Worm (Caenorhabditis elegans): ENCODE data around the gene alg-1.
A peak's percentile ranks its signal among the peaks of the same experiment; 100 is the strongest.

The alg-1 gene

DNA sequence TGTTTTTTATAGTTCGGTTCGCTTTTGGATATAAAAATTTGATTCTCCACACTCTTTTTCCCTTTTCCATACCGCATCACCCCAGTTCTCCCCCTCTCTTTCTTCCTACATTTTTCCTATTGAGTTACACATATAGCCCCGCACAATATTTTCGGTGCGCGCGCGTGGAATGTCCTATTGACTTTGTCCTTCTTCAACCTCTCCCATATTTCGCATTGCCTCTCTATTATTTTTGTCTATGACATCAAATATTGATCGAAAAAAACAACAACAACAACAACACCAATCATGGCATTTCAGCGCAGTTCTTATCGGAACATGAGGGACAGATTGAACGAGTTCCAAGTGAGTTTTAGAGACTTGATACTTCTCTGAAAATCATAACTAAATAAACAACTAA, 10.9 kb downstream of the alg-1 start, which contains the start of gene syx-2:
syx-2 (plus strand) TSS at position 301 of the 400 bp plus-strand sequence.
- TF ChIP-seq nhr-10 (tag; optimal IDR thresholded peaks at IDR 0.05) (no peak), sem-4 (tag; optimal IDR thresholded peaks at IDR 0.05) (no peak), nhr-12 (tag; optimal IDR thresholded peaks at IDR 0.05) (no peak), nhr-237 (tag; optimal IDR thresholded peaks at IDR 0.05) (no peak), nhr-6 (tag; optimal IDR thresholded peaks at IDR 0.05) (no peak), ztf-11 (tag; optimal IDR thresholded peaks at IDR 0.05) (no peak)

DNA sequence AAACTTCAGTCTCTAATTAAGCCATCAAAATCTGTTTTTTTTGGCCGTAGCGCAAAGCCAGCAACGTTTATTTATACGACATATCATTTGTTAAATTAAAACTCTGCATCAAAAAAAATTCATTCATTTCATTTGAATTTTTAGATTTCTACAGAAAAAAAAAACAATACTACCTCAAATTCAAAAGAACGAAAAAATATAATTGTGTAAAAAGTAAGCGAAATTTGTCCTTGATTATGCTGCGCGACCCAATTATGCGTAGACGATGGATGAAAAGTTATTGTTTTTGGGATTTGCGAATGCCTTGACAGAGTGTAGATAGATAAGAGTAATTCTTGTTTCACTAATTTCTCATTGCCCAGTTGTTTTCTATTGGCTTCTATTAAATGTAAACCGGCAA, 14.3 kb downstream of the alg-1 start, which contains the start of gene F48F7.3:
F48F7.3 (plus strand) TSS at position 301 of the 400 bp plus-strand sequence.
- no peak for TF ChIP-seq ztf-1 (GFP tag; conservative IDR thresholded peaks at IDR 0.05)

DNA sequence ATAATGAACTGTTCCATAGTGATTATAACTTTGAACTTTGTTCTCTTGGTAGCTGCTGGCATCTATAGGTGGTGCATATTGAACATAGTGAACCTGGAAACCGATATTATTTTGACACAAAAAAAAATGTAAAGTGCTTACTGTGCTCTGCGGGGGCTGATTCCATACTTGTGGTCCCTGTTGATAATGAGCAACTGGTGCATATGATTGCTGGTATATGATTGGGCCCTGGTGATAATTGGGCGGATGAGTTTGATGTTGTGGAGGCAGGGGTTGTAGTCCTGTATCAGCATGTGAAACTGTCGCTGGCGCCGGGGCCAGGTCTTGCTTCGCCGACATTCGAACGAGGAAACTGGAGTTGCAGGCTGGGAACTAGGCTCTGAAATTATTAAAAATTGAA, 19.4 kb downstream of the alg-1 start, which contains the start of gene pqn-39:
pqn-39 (minus strand) TSS at position 385 of the 400 bp plus-strand sequence.
- TF ChIP-seq egl-27 (tag; optimal IDR thresholded peaks at IDR 0.05): no peak
- no peak for TF ChIP-seq zag-1 (tag; optimal IDR thresholded peaks at IDR 0.05)

ce11 chrX:13969257-13969968, 20.5 kb downstream of the alg-1 start:
- TF ChIP-seq fos-1 (tag; optimal IDR thresholded peaks at IDR 0.05): peak; percentile 88
- TF ChIP-seq R02D3.7 (tag; optimal IDR thresholded peaks at IDR 0.05): no peak
- no peak for TF ChIP-seq aly-2 (tag; optimal IDR thresholded peaks at IDR 0.05)
- TF ChIP-seq mdl-1 (tag; optimal IDR thresholded peaks at IDR 0.05): peak; percentile 10 to 82
- TF ChIP-seq nhr-77 (tag; optimal IDR thresholded peaks at IDR 0.05): no peak
- TF ChIP-seq alr-1 (tag; optimal IDR thresholded peaks at IDR 0.05): no peak
- no peak for TF ChIP-seq ceh-16 (tag; optimal IDR thresholded peaks at IDR 0.05)
- TF ChIP-seq ztf-11 (tag; optimal IDR thresholded peaks at IDR 0.05): no peak
- peak; percentile 79 for TF ChIP-seq unc-55 (GFP tag; optimal IDR thresholded peaks at IDR 0.05)
- TF ChIP-seq unc-62 (GFP tag; optimal IDR thresholded peaks at IDR 0.05): no peak
- TF ChIP-seq nhr-12 (tag; optimal IDR thresholded peaks at IDR 0.05): no peak
- TF ChIP-seq nhr-10 (tag; optimal IDR thresholded peaks at IDR 0.05): no peak
- peak; percentile 76 for TF ChIP-seq zag-1 (tag; optimal IDR thresholded peaks at IDR 0.05)
- TF ChIP-seq lin-11 (tag; optimal IDR thresholded peaks at IDR 0.05): peak; percentile 49
- TF ChIP-seq elt-1 (tag; optimal IDR thresholded peaks at IDR 0.05): no peak
- TF ChIP-seq ZK546.5 (tag; optimal IDR thresholded peaks at IDR 0.05): no peak
- TF ChIP-seq crh-2 (tag; optimal IDR thresholded peaks at IDR 0.05): peak; percentile 88
- TF ChIP-seq sma-9 (GFP tag; optimal IDR thresholded peaks at IDR 0.05): peak; percentile 86
- no peak for TF ChIP-seq sma-9 (tag; optimal IDR thresholded peaks at IDR 0.05)
- no peak for TF ChIP-seq nhr-23 (tag; optimal IDR thresholded peaks at IDR 0.05)
- TF ChIP-seq nhr-21 (tag; optimal IDR thresholded peaks at IDR 0.05): peak; percentile 54
- TF ChIP-seq unc-39 (tag; optimal IDR thresholded peaks at IDR 0.05): peak; percentile 18
- no peak for TF ChIP-seq ztf-1 (GFP tag; conservative IDR thresholded peaks at IDR 0.05)
- TF ChIP-seq nhr-11 (tag; optimal IDR thresholded peaks at IDR 0.05): no peak
- peak; percentile 94 for TF ChIP-seq nhr-129 (tag; optimal IDR thresholded peaks at IDR 0.05)
- TF ChIP-seq lin-39 (tag; optimal IDR thresholded peaks at IDR 0.05): no peak
- no peak for TF ChIP-seq mbf-1 (tag; optimal IDR thresholded peaks at IDR 0.05)
- TF ChIP-seq egl-27 (tag; optimal IDR thresholded peaks at IDR 0.05): peak; percentile 78
- TF ChIP-seq elt-3 (tag; optimal IDR thresholded peaks at IDR 0.05): no peak
- no peak for TF ChIP-seq nhr-237 (tag; optimal IDR thresholded peaks at IDR 0.05)
- TF ChIP-seq sma-3 (GFP tag; optimal IDR thresholded peaks at IDR 0.05): peak; percentile 29
- TF ChIP-seq F13H6.1 (tag; optimal IDR thresholded peaks at IDR 0.05): peak; percentile 93
- no peak for TF ChIP-seq dmd-4 (tag; optimal IDR thresholded peaks at IDR 0.05)
- TF ChIP-seq snpc-4 (tag; optimal IDR thresholded peaks at IDR 0.05): peak; percentile 44
- peak; percentile 59 for TF ChIP-seq ztf-4 (tag; optimal IDR thresholded peaks at IDR 0.05)
- TF ChIP-seq peb-1 (tag; optimal IDR thresholded peaks at IDR 0.05): no peak
- TF ChIP-seq nhr-25 (tag; optimal IDR thresholded peaks at IDR 0.05): no peak
- peak; percentile 32 for TF ChIP-seq blmp-1 (tag; optimal IDR thresholded peaks at IDR 0.05; ENCODE audit: insufficient read depth)
- peak; percentile 73 for TF ChIP-seq lin-13 (GFP tag; optimal IDR thresholded peaks at IDR 0.05)
- peak; percentile 27 to 82 for TF ChIP-seq lsy-2 (tag; optimal IDR thresholded peaks at IDR 0.05)
- no peak for TF ChIP-seq ama-1 (optimal IDR thresholded peaks at IDR 0.05)
- peak; percentile 89 for TF ChIP-seq C34F6.9 (tag; optimal IDR thresholded peaks at IDR 0.05)
- peak; percentile 59 for TF ChIP-seq gmeb-1 (tag; optimal IDR thresholded peaks at IDR 0.05)
- no peak for TF ChIP-seq ceh-82 (tag; optimal IDR thresholded peaks at IDR 0.05)
- TF ChIP-seq nhr-6 (tag; optimal IDR thresholded peaks at IDR 0.05): peak; percentile 84
- TF ChIP-seq skn-1 (tag; optimal IDR thresholded peaks at IDR 0.05): peak; percentile 55

Measured in whole organism, L2 larva.